Fruit fly (Drosophila melanogaster): ENCODE data around the gene TBC1D23.

Gene TBC1D23

DNA sequence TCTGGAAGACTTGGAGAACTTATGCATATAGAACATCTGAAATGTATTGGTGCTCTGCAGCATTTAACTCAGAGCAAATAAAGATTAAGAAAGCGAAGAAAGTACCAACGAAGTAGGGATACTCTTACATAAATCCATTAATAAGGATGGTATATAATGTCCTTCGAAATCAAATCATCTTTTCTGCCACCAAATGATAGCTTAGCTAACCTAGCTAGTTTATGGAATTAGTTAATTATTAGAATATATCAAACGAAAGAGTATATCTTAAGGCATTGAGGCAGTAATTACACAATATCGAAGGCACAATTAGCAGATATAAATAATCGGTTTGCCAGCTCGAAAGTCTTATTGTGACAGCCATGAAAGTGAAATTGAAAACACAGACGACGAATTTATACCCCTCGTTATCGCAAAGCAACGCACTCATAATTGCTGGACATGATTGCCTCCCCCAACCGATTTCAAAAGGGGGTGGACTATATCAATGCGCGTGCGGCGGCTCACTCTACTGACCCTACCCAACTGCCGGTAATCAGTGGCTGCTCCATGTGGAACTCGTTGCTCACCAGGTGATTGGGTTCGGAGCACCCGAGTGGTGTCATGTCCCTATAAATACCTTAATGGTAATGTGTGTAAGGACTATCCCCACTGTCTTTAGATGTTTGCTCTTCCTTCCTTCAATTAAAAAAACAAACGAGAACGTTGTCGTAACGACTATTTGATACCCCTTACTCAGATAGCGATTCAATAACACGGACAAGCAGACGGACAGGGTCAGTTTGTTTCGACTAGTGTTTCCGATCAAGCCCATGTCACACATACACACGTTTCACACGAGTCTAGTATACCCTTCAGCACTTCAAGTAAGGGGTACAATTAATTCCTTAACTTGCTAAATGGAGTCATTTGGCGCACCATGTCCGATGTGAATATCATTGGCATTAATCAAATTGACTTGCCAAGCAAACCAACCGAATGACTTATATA lies 15.6 kb downstream of the TBC1D23 start (continued):
- TF ChIP-seq Jarid2 (GFP tag; optimal IDR thresholded peaks at IDR 0.05) = no peak
- TF ChIP-seq grau (tag; optimal IDR thresholded peaks at IDR 0.05) = peak; percentile 71
- no peak for TF ChIP-seq Dref (GFP tag; IDR thresholded peaks at IDR 0.05)
- no peak for TF ChIP-seq sima (GFP tag; optimal IDR thresholded peaks at IDR 0.05)
- no peak for TF ChIP-seq lov (optimal IDR thresholded peaks at IDR 0.05)
- TF ChIP-seq lov (GFP tag; IDR thresholded peaks at IDR 0.05) = no peak
- TF ChIP-seq TFAM (GFP tag; optimal IDR thresholded peaks at IDR 0.05) = no peak
- no peak for TF ChIP-seq crp (GFP tag; optimal IDR thresholded peaks at IDR 0.05)
- TF ChIP-seq Trl (optimal IDR thresholded peaks at IDR 0.05) = no peak
- TF ChIP-seq Trl (GFP tag; optimal IDR thresholded peaks at IDR 0.05) = no peak
- peak; percentile 0 for TF ChIP-seq CG8281 (tag; optimal IDR thresholded peaks at IDR 0.05)
- TF ChIP-seq bigmax (GFP tag; optimal IDR thresholded peaks at IDR 0.05) = no peak
- TF ChIP-seq tap (tag; optimal IDR thresholded peaks at IDR 0.05) = peak; percentile 62
- TF ChIP-seq hbn (GFP tag; IDR thresholded peaks at IDR 0.05; ENCODE audit: partially characterized antibody) = no peak
- no peak for TF ChIP-seq tup (GFP tag; optimal IDR thresholded peaks at IDR 0.05)
- TF ChIP-seq bsh (GFP tag; optimal IDR thresholded peaks at IDR 0.05) = peak; percentile 7 to 71
- peak; percentile 8 for TF ChIP-seq NC2β (GFP tag; optimal IDR thresholded peaks at IDR 0.05)
- no peak for TF ChIP-seq crol (GFP tag; IDR thresholded peaks at IDR 0.05)
- TF ChIP-seq CG2712 (tag; optimal IDR thresholded peaks at IDR 0.05) = peak; percentile 78
- no peak for TF ChIP-seq h (optimal IDR thresholded peaks at IDR 0.05)
- TF ChIP-seq CG17385 (GFP tag; optimal IDR thresholded peaks at IDR 0.05) = peak; percentile 64
- peak; percentile 12 for TF ChIP-seq fd64A (GFP tag; optimal IDR thresholded peaks at IDR 0.05)
- TF ChIP-seq CG3838 (GFP tag; optimal IDR thresholded peaks at IDR 0.05) = no peak
- peak; percentile 11 for TF ChIP-seq nerfin-1 (tag; optimal IDR thresholded peaks at IDR 0.05)
- peak; percentile 72 for TF ChIP-seq Blimp-1 (GFP tag; optimal IDR thresholded peaks at IDR 0.05)
- TF ChIP-seq CG7745 (tag; optimal IDR thresholded peaks at IDR 0.05) = no peak
- peak; percentile 30 to 40 for TF ChIP-seq chif (GFP tag; optimal IDR thresholded peaks at IDR 0.05)
- no peak for TF ChIP-seq Lpt (GFP tag; optimal IDR thresholded peaks at IDR 0.05)
- TF ChIP-seq Rfx (GFP tag; IDR thresholded peaks at IDR 0.05) = peak; percentile 23; the same call in 1 of the 2 replicates
- peak; percentile 19 for TF ChIP-seq Deaf1 (tag; optimal IDR thresholded peaks at IDR 0.05)
- TF ChIP-seq tio (GFP tag; optimal IDR thresholded peaks at IDR 0.05) = no peak
- peak; percentile 34 for TF ChIP-seq CG15514 (GFP tag; optimal IDR thresholded peaks at IDR 0.05)
- peak; percentile 19; the same call in 1 of the 4 replicates for TF ChIP-seq Gug (GFP tag; IDR thresholded peaks at IDR 0.05)
- no peak for TF ChIP-seq CG15011 (GFP tag; optimal IDR thresholded peaks at IDR 0.05)
- no peak for TF ChIP-seq sd (tag; optimal IDR thresholded peaks at IDR 0.05)
- no peak for TF ChIP-seq CG3163 (GFP tag; optimal IDR thresholded peaks at IDR 0.05)
- TF ChIP-seq Pdp1 (GFP tag; optimal IDR thresholded peaks at IDR 0.05) = peak in 1 of 2 experiments; percentile 82
- TF ChIP-seq CG10462 (GFP tag; optimal IDR thresholded peaks at IDR 0.05) = peak; percentile 1
- peak; percentile 14 for TF ChIP-seq CG8944 (GFP tag; optimal IDR thresholded peaks at IDR 0.05)
- TF ChIP-seq CG4328 (GFP tag; optimal IDR thresholded peaks at IDR 0.05) = no peak
- TF ChIP-seq lbe (GFP tag; optimal IDR thresholded peaks at IDR 0.05) = peak; percentile 91
- TF ChIP-seq E2f2 (GFP tag; IDR thresholded peaks at IDR 0.05) = no peak; the same call in 1 of the 2 replicates
- TF ChIP-seq CG3995 (GFP tag; optimal IDR thresholded peaks at IDR 0.05) = no peak
- TF ChIP-seq CG15479 (GFP tag; optimal IDR thresholded peaks at IDR 0.05) = no peak
- peak; percentile 28 for TF ChIP-seq CG10274 (GFP tag; optimal IDR thresholded peaks at IDR 0.05)
- TF ChIP-seq CG4404 (GFP tag; IDR thresholded peaks at IDR 0.05) = 0 out of 2 replicates have a peak, but pooled peaks have one; percentile 27
- TF ChIP-seq CG1647 (GFP tag; optimal IDR thresholded peaks at IDR 0.05) = no peak
- TF ChIP-seq Opbp (GFP tag; IDR thresholded peaks at IDR 0.05; ENCODE audit: partially characterized antibody) = no peak

Measured in whole organism, embryonic.